Fruit fly (Drosophila melanogaster) whole organism, embryonic: Measurements from ENCODE around the gene sno.
A peak's percentile ranks its signal among the peaks of the same experiment; 100 is the strongest.

Experiments used
- Aef1 ChIP-seq: fragments of 200-800 bp; sonication (Bioruptor generic); IDR thresholded peaks from 3 replicates; pipeline ENCODE4 v1.3.6; 2022; ENCODE audit warnings: missing biosample characterization, missing genetic modification characterization
- CG10959 ChIP-seq: fragments of 200-800 bp; sonication (Bioruptor generic); IDR thresholded peaks from 2 replicates; pipeline ENCODE4 v1.3.6; 2022; ENCODE audit warnings: missing biosample characterization, missing genetic modification characterization
- CG12104 ChIP-seq: fragments of 200-800 bp; sonication (Bioruptor generic); optimal IDR thresholded peaks from 3 replicates; lab custom pipeline; 2016; ENCODE audit warnings: missing biosample characterization, missing genetic modification characterization
- CG13894 ChIP-seq: fragments of 200-800 bp; sonication (Bioruptor generic); optimal IDR thresholded peaks from 3 replicates; lab custom pipeline; 2018; ENCODE audit warnings: missing biosample characterization, mild to moderate bottlenecking, missing genetic modification characterization, moderate library complexity
- CG14014 ChIP-seq: fragments of 200-800 bp; sonication (Bioruptor generic); IDR thresholded peaks from 2 replicates; pipeline ENCODE4 v1.3.6; 2022; ENCODE audit warnings: missing biosample characterization, missing genetic modification characterization
- CG14710 ChIP-seq: fragments of 200-800 bp; sonication (Bioruptor generic); optimal IDR thresholded peaks from 3 replicates; lab custom pipeline; 2019; ENCODE audit warnings: missing biosample characterization, mild to moderate bottlenecking, missing genetic modification characterization, moderate library complexity
- CG15479 ChIP-seq: fragments of 200-800 bp; sonication (Bioruptor generic); optimal IDR thresholded peaks from 3 replicates; lab custom pipeline; 2019; ENCODE audit warnings: missing biosample characterization, mild to moderate bottlenecking, missing genetic modification characterization, moderate library complexity
- CG15696 ChIP-seq: fragments of 200-800 bp; sonication (Bioruptor generic); optimal IDR thresholded peaks from 2 replicates; lab custom pipeline; 2019; ENCODE audit warnings: missing biosample characterization, mild to moderate bottlenecking, missing genetic modification characterization, moderate library complexity
- CG17328 ChIP-seq: fragments of 200-800 bp; sonication (Bioruptor generic); IDR thresholded peaks from 2 replicates; pipeline ENCODE4 v1.3.6; 2022; ENCODE audit warnings: missing biosample characterization, missing genetic modification characterization
- CG18476 ChIP-seq: fragments of 200-800 bp; sonication (Bioruptor generic); optimal IDR thresholded peaks from 2 replicates; lab custom pipeline; 2016; ENCODE audit warnings: missing biosample characterization, mild to moderate bottlenecking, missing genetic modification characterization
- CG2889 ChIP-seq: fragments of 200-800 bp; sonication (Bioruptor generic); IDR thresholded peaks from 3 replicates; pipeline ENCODE4 v1.3.6; 2022; ENCODE audit warnings: missing biosample characterization, missing genetic modification characterization
- CG31224 ChIP-seq: fragments of 200-800 bp; sonication (Bioruptor generic); IDR thresholded peaks from 2 replicates; pipeline ENCODE4 v1.3.6; 2022; ENCODE audit warnings: missing biosample characterization, missing genetic modification characterization
- CG34376 ChIP-seq: fragments of 200-800 bp; sonication (Bioruptor generic); optimal IDR thresholded peaks from 2 replicates; lab custom pipeline; 2018; ENCODE audit warnings: missing biosample characterization, mild to moderate bottlenecking, missing genetic modification characterization
- CG4730 ChIP-seq: fragments of 200-800 bp; sonication (Bioruptor generic); IDR thresholded peaks from 2 replicates; pipeline ENCODE4 v1.3.6; 2022; ENCODE audit warnings: missing biosample characterization, missing genetic modification characterization
- CG6854 ChIP-seq: fragments of 200-800 bp; sonication (Bioruptor generic); optimal IDR thresholded peaks from 3 replicates; lab custom pipeline; 2017; ENCODE audit warnings: missing biosample characterization, mild to moderate bottlenecking, missing genetic modification characterization
- CG7372 ChIP-seq: fragments of 200-800 bp; sonication (Bioruptor generic); IDR thresholded peaks from 2 replicates; pipeline ENCODE4 v1.3.6; 2022; ENCODE audit warnings: missing biosample characterization, missing genetic modification characterization
- CG7928 ChIP-seq: fragments of 200-800 bp; sonication (Bioruptor generic); optimal IDR thresholded peaks from 2 replicates; lab custom pipeline; 2017; ENCODE audit warnings: missing biosample characterization, mild to moderate bottlenecking, missing genetic modification characterization
- CG8089 ChIP-seq: fragments of 200-800 bp; sonication (Bioruptor generic); optimal IDR thresholded peaks from 3 replicates; lab custom pipeline; 2016; ENCODE audit warnings: missing biosample characterization, missing genetic modification characterization
- CHES-1-like ChIP-seq: fragments of 200-800 bp; sonication (Bioruptor generic); optimal IDR thresholded peaks from 2 replicates; lab custom pipeline; 2016; ENCODE audit warnings: missing biosample characterization, missing genetic modification characterization
- E2f1 ChIP-seq: fragments of 200-800 bp; sonication (Bioruptor generic); IDR thresholded peaks from 2 replicates; pipeline ENCODE4 v1.3.6; 2022; ENCODE audit warnings: missing biosample characterization, missing genetic modification characterization
- Elba2 ChIP-seq: fragments of 200-800 bp; sonication (Bioruptor generic); optimal IDR thresholded peaks from 3 replicates; lab custom pipeline; 2016; ENCODE audit warnings: missing biosample characterization, missing genetic modification characterization
- Fer2 ChIP-seq: fragments of 200-800 bp; sonication (Bioruptor generic); optimal IDR thresholded peaks from 2 replicates; lab custom pipeline; 2018; ENCODE audit warnings: missing biosample characterization, mild to moderate bottlenecking, missing genetic modification characterization, moderate library complexity
- Hr78 ChIP-seq, 2 experiments: fragments of 200-800 bp in 1 of 2; fragments of >200 bp in 1 of 2; sonication (Bioruptor generic) in 1 of 2; optimal IDR thresholded peaks; 2 replicates each; lab custom pipeline; 2017 to 2019; ENCODE audit warnings: missing biosample characterization in 2 of 2, missing genetic modification characterization in 2 of 2, mild to moderate bottlenecking in 1 of 2, moderate library complexity in 1 of 2
- Kr ChIP-seq: fragments of 200-800 bp; sonication (Bioruptor generic); optimal IDR thresholded peaks from 2 replicates; lab custom pipeline; 2017; ENCODE audit warnings: missing biosample characterization, mild to moderate bottlenecking, missing genetic modification characterization
- MESR4 ChIP-seq: fragments of 200-800 bp; sonication (Bioruptor generic); optimal IDR thresholded peaks from 2 replicates; lab custom pipeline; 2018; ENCODE audit warnings: missing biosample characterization, mild to moderate bottlenecking, missing genetic modification characterization, moderate library complexity
- NK7.1 ChIP-seq: fragments of 200-800 bp; sonication (Bioruptor generic); optimal IDR thresholded peaks from 3 replicates; lab custom pipeline; 2016; ENCODE audit warnings: missing biosample characterization, missing genetic modification characterization
- Oaz ChIP-seq: fragments of 200-800 bp; sonication (Bioruptor generic); IDR thresholded peaks from 2 replicates; pipeline ENCODE4 v1.3.6; 2022; ENCODE audit warnings: missing biosample characterization, missing genetic modification characterization
- Scr ChIP-seq: fragments of 200-800 bp; sonication (Bioruptor generic); IDR thresholded peaks from 2 replicates; pipeline ENCODE4 v1.3.6; 2022; ENCODE audit warnings: missing biosample characterization, missing genetic modification characterization; ENCODE audit not compliant: partially characterized antibody
- Six4 ChIP-seq: fragments of 200-800 bp; sonication (Bioruptor generic); optimal IDR thresholded peaks from 2 replicates; lab custom pipeline; 2016; ENCODE audit warnings: missing biosample characterization, missing genetic modification characterization
- Sry-β ChIP-seq: fragments of 200-800 bp; sonication (Bioruptor generic); optimal IDR thresholded peaks from 2 replicates; lab custom pipeline; 2018; ENCODE audit warnings: missing biosample characterization, mild to moderate bottlenecking, missing genetic modification characterization, moderate library complexity
- TFAM ChIP-seq: fragments of 200-800 bp; sonication (Bioruptor generic); optimal IDR thresholded peaks from 2 replicates; lab custom pipeline; 2017; ENCODE audit warnings: missing biosample characterization, missing genetic modification characterization, inconsistent platforms
- Taf1 ChIP-seq: fragments of 200-800 bp; sonication (Bioruptor generic); IDR thresholded peaks from 2 replicates; pipeline ENCODE4 v1.3.6; 2022; ENCODE audit warnings: missing biosample characterization, missing genetic modification characterization
- amos ChIP-seq: fragments of 200-800 bp; sonication (Bioruptor generic); IDR thresholded peaks from 2 replicates; pipeline ENCODE4 v1.3.6; 2022; ENCODE audit warnings: missing biosample characterization, missing genetic modification characterization; ENCODE audit not compliant: partially characterized antibody
- bowl ChIP-seq: fragments of 200-800 bp; sonication (Bioruptor generic); IDR thresholded peaks from 2 replicates; pipeline ENCODE4 v1.3.6; 2022; ENCODE audit warnings: missing biosample characterization, missing genetic modification characterization
- chm ChIP-seq: fragments of 200-800 bp; sonication (Bioruptor generic); IDR thresholded peaks from 2 replicates; pipeline ENCODE4 v1.3.6; 2022; ENCODE audit warnings: missing biosample characterization, missing genetic modification characterization
- croc ChIP-seq: fragments of 200-800 bp; sonication (Bioruptor generic); conservative IDR thresholded peaks from 3 replicates; pipeline ENCODE4 v1.3.6; 2022; ENCODE audit warnings: missing biosample characterization, missing genetic modification characterization
- ems ChIP-seq: fragments of 200-800 bp; sonication (Bioruptor generic); optimal IDR thresholded peaks from 3 replicates; lab custom pipeline; 2016; ENCODE audit warnings: missing biosample characterization, missing genetic modification characterization
- eyg ChIP-seq: fragments of 200-800 bp; sonication (Bioruptor generic); optimal IDR thresholded peaks from 3 replicates; lab custom pipeline; 2016; ENCODE audit warnings: missing biosample characterization, missing genetic modification characterization
- gcm ChIP-seq: fragments of 200-800 bp; sonication (Bioruptor generic); optimal IDR thresholded peaks from 2 replicates; lab custom pipeline; 2019; ENCODE audit warnings: missing biosample characterization, mild to moderate bottlenecking, missing genetic modification characterization, moderate library complexity
- gro ChIP-seq: fragments of 200-800 bp; sonication (Bioruptor generic); optimal IDR thresholded peaks from 2 replicates; lab custom pipeline; 2016; ENCODE audit warnings: missing biosample characterization, missing genetic modification characterization
- gt ChIP-seq: fragments of 200-800 bp; sonication (Bioruptor generic); IDR thresholded peaks from 2 replicates; pipeline ENCODE4 v1.3.6; 2022; ENCODE audit warnings: missing biosample characterization, missing genetic modification characterization
- her ChIP-seq: fragments of 200-800 bp; sonication (Bioruptor generic); optimal IDR thresholded peaks from 2 replicates; lab custom pipeline; 2016; ENCODE audit warnings: missing biosample characterization, missing genetic modification characterization
- luna ChIP-seq: fragments of 200-800 bp; sonication (Bioruptor generic); optimal IDR thresholded peaks from 2 replicates; lab custom pipeline; 2016; ENCODE audit warnings: missing biosample characterization, missing genetic modification characterization
- nerfin-2 ChIP-seq: fragments of 200-800 bp; sonication (Bioruptor generic); IDR thresholded peaks from 2 replicates; pipeline ENCODE4 v1.3.6; 2022; ENCODE audit warnings: missing biosample characterization, missing genetic modification characterization; ENCODE audit not compliant: partially characterized antibody
- nom ChIP-seq: fragments of 200-800 bp; sonication (Bioruptor generic); optimal IDR thresholded peaks from 2 replicates; lab custom pipeline; 2017; ENCODE audit warnings: missing biosample characterization, missing genetic modification characterization, mild to moderate bottlenecking, moderate library complexity, missing genetic modification reagents
- sens ChIP-seq: fragments of 200-800 bp; sonication (Bioruptor generic); peaks from one replicate; lab custom pipeline; 2016; ENCODE audit warnings: missing biosample characterization, missing genetic modification characterization
- seq ChIP-seq: fragments of 200-800 bp; sonication (Bioruptor generic); IDR thresholded peaks from 2 replicates; pipeline ENCODE4 v1.3.6; 2022; ENCODE audit warnings: missing biosample characterization, missing genetic modification characterization
- slbo ChIP-seq: fragments of 200-800 bp; sonication (Bioruptor generic); IDR thresholded peaks from 2 replicates; pipeline ENCODE4 v1.3.6; 2022; ENCODE audit warnings: missing biosample characterization, missing genetic modification characterization
- tll ChIP-seq, 2 experiments: fragments of 200-800 bp in 1 of 2; fragments of >200 bp in 1 of 2; sonication (Bioruptor generic) in 1 of 2; optimal IDR thresholded peaks; 2 replicates each; lab custom pipeline; 2017 to 2019; ENCODE audit warnings: missing biosample characterization in 2 of 2, missing genetic modification characterization in 2 of 2, mild to moderate bottlenecking in 1 of 2, moderate library complexity in 1 of 2
- trh ChIP-seq: fragments of 200-800 bp; sonication (Bioruptor generic); optimal IDR thresholded peaks from 2 replicates; lab custom pipeline; 2016; ENCODE audit warnings: missing biosample characterization, missing genetic modification characterization
- vnd ChIP-seq: fragments of 200-800 bp; sonication (Bioruptor generic); IDR thresholded peaks from 3 replicates; pipeline ENCODE4 v1.3.6; 2022; ENCODE audit warnings: missing biosample characterization, missing genetic modification characterization; ENCODE audit not compliant: partially characterized antibody

The sno gene

DNA sequence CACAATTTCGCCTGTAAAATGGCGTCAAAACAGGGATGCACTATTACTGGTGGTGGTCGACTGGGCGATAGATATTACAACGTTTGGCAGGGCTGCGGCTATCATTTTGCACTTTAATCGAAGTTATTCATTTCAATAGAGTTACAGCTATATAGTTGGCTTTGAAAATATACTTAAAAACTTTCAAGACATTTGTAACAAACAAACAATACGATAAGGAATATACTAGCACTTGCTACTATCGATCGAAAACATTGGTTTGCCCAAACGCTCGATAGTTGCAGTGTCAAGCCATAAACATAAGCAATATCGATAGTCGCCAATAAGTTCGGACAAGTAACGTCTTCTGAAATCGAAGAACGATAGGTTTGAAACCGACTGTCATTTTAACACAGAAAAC is 52.0 kb downstream of the sno start, which contains the start of the genes Bap60 and CG12096 (continued):
- TF ChIP-seq CG7928 (GFP tag; lab: Kevin White, UChicago), result peak; percentile 98
- peak; percentile 80 for TF ChIP-seq slbo (GFP tag; lab: Robert Waterston, UW)
- TF ChIP-seq amos (GFP tag; lab: Robert Waterston, UW), result peak; percentile 81
- TF ChIP-seq CG6854 (GFP tag; lab: Kevin White, UChicago), result no peak
- TF ChIP-seq nerfin-2 (GFP tag; lab: Robert Waterston, UW), result peak; percentile 84
- TF ChIP-seq ems (GFP tag; lab: Kevin White, UChicago), result peak; percentile 81
- peak; percentile 39 for TF ChIP-seq Six4
- peak; percentile 66 for TF ChIP-seq her (GFP tag; lab: Kevin White, UChicago)
- TF ChIP-seq CG15479 (GFP tag; lab: Kevin White, UChicago), result no peak
- TF ChIP-seq NK7.1 (GFP tag; lab: Kevin White, UChicago), result peak; percentile 55
- peak; percentile 45; the same call in 2 of the 3 replicates for TF ChIP-seq croc (GFP tag; lab: Robert Waterston, UW)
- TF ChIP-seq sens, result peak; percentile 95
- TF ChIP-seq MESR4 (GFP tag; lab: Kevin White, UChicago), result no peak
- no peak for TF ChIP-seq Kr (GFP tag; lab: Kevin White, UChicago)
- TF ChIP-seq CG7372 (GFP tag; lab: Robert Waterston, UW), result peak; percentile 64
- peak; percentile 64 for TF ChIP-seq Fer2 (tag; lab: Kevin White, UChicago)
- peak; percentile 35; the same call in 1 of the 2 replicates for TF ChIP-seq CG17328 (GFP tag; lab: Robert Waterston, UW)
- peak; percentile 57 for TF ChIP-seq CG34376
- peak; percentile 90 for TF ChIP-seq CHES-1-like (GFP tag; lab: Kevin White, UChicago)
- peak; percentile 95 for TF ChIP-seq vnd (GFP tag; lab: Robert Waterston, UW)
- TF ChIP-seq bowl (GFP tag; lab: Robert Waterston, UW), result no peak
- peak; percentile 88 for TF ChIP-seq CG14710 (tag; lab: Kevin White, UChicago)
- TF ChIP-seq luna (GFP tag; lab: Kevin White, UChicago), result peak; percentile 54
- TF ChIP-seq chm (GFP tag; lab: Robert Waterston, UW), result no peak
- TF ChIP-seq CG12104 (GFP tag; lab: Kevin White, UChicago), result peak; percentile 5
- TF ChIP-seq Sry-β, result peak; percentile 11
- no peak for TF ChIP-seq Oaz
- peak; percentile 27 for TF ChIP-seq gcm
- 0 out of 2 replicates have a peak, but pooled peaks have one; percentile 39 for TF ChIP-seq gt (GFP tag; lab: Robert Waterston, UW)
- peak; percentile 66 for TF ChIP-seq eyg
- TF ChIP-seq trh, result no peak
- TF ChIP-seq CG31224 (GFP tag; lab: Robert Waterston, UW), result peak; percentile 27; the same call in 1 of the 2 replicates
- TF ChIP-seq gro (GFP tag; lab: Kevin White, UChicago), result peak; percentile 86
- no peak for TF ChIP-seq nom (GFP tag; lab: Kevin White, UChicago)
- TF ChIP-seq Scr, result peak; percentile 97
- no peak for TF ChIP-seq seq (GFP tag; lab: Robert Waterston, UW)
- TF ChIP-seq CG2889 (GFP tag; lab: Robert Waterston, UW), result 0 out of 3 replicates have a peak, but pooled peaks have one; percentile 46
- peak in 1 of 2 experiments; percentile 86 for TF ChIP-seq tll (GFP tag; optimal IDR thresholded peaks at IDR 0.05; lab: Kevin White, UChicago)
- peak; percentile 56; the same call in 1 of the 2 replicates for TF ChIP-seq CG14014 (GFP tag; lab: Robert Waterston, UW)
- peak; percentile 34 for TF ChIP-seq CG18476 (GFP tag; lab: Kevin White, UChicago)
- peak; percentile 63 for TF ChIP-seq CG13894 (tag; lab: Kevin White, UChicago)
- TF ChIP-seq Taf1 (GFP tag; lab: Robert Waterston, UW), result no peak
- TF ChIP-seq CG8089 (GFP tag; lab: Kevin White, UChicago), result peak; percentile 55
- TF ChIP-seq E2f1, result peak; percentile 37; the same call in 1 of the 2 replicates
- peak; percentile 66 for TF ChIP-seq Aef1 (GFP tag; lab: Robert Waterston, UW)
- TF ChIP-seq TFAM (GFP tag; lab: Kevin White, UChicago), result no peak
- TF ChIP-seq CG4730 (GFP tag; lab: Robert Waterston, UW), result no peak
- peak; percentile 82 for TF ChIP-seq Elba2 (GFP tag; lab: Kevin White, UChicago)
- TF ChIP-seq CG10959 (GFP tag; lab: Robert Waterston, UW), result no peak
- no peak for TF ChIP-seq Hr78 (GFP tag; optimal IDR thresholded peaks at IDR 0.05; lab: Kevin White, UChicago)
- peak; percentile 78 for TF ChIP-seq CG15696 (tag; lab: Kevin White, UChicago)
